Fruit fly (Drosophila melanogaster) whole organism, embryonic: ENCODE results near the gene CG12814.

Experiments
- CG1832 ChIP-seq: fragments of 200-800 bp; sonication (Bioruptor generic); optimal IDR thresholded peaks from 2 replicates; lab custom pipeline; 2017; ENCODE audit warnings: missing biosample characterization, mild to moderate bottlenecking, missing genetic modification characterization, inconsistent platforms
- Dek ChIP-seq: fragments of 200-800 bp; sonication (Bioruptor generic); optimal IDR thresholded peaks from 3 replicates; lab custom pipeline; 2019; ENCODE audit warnings: missing biosample characterization, mild to moderate bottlenecking, missing genetic modification characterization, moderate library complexity
- Dip2 ChIP-seq: fragments of 200-800 bp; sonication (Bioruptor generic); IDR thresholded peaks from 2 replicates; pipeline ENCODE4 v1.3.6; 2022; ENCODE audit warnings: missing biosample characterization, missing genetic modification characterization
- Gug ChIP-seq: fragments of 200-800 bp; sonication (Bioruptor generic); IDR thresholded peaks from 4 replicates; pipeline ENCODE4 v1.3.6; 2022; ENCODE audit warnings: missing biosample characterization, missing genetic modification characterization
- Xbp1 ChIP-seq: fragments of 200-800 bp; sonication (Bioruptor generic); optimal IDR thresholded peaks from 3 replicates; lab custom pipeline; 2016; ENCODE audit warnings: missing biosample characterization, mild to moderate bottlenecking, missing genetic modification characterization
- chm ChIP-seq: fragments of 200-800 bp; sonication (Bioruptor generic); IDR thresholded peaks from 2 replicates; pipeline ENCODE4 v1.3.6; 2022; ENCODE audit warnings: missing biosample characterization, missing genetic modification characterization
- en ChIP-seq: fragments of 200-800 bp; sonication (Bioruptor generic); optimal IDR thresholded peaks from 2 replicates; lab custom pipeline; 2016; ENCODE audit warnings: missing biosample characterization, missing genetic modification characterization
- mld ChIP-seq: fragments of 200-800 bp; sonication (Bioruptor generic); IDR thresholded peaks from 3 replicates; pipeline ENCODE4 v1.3.6; 2022; ENCODE audit warnings: missing biosample characterization, missing genetic modification characterization; ENCODE audit not compliant: partially characterized antibody
- pita ChIP-seq: fragments of 200-800 bp; sonication (Bioruptor generic); optimal IDR thresholded peaks from 2 replicates; lab custom pipeline; 2017; ENCODE audit warnings: missing biosample characterization, mild to moderate bottlenecking, missing genetic modification characterization
- sqz ChIP-seq: fragments of 200-800 bp; sonication (Bioruptor generic); optimal IDR thresholded peaks from 3 replicates; lab custom pipeline; 2018; ENCODE audit warnings: missing biosample characterization, mild to moderate bottlenecking, missing genetic modification characterization

DNA sequence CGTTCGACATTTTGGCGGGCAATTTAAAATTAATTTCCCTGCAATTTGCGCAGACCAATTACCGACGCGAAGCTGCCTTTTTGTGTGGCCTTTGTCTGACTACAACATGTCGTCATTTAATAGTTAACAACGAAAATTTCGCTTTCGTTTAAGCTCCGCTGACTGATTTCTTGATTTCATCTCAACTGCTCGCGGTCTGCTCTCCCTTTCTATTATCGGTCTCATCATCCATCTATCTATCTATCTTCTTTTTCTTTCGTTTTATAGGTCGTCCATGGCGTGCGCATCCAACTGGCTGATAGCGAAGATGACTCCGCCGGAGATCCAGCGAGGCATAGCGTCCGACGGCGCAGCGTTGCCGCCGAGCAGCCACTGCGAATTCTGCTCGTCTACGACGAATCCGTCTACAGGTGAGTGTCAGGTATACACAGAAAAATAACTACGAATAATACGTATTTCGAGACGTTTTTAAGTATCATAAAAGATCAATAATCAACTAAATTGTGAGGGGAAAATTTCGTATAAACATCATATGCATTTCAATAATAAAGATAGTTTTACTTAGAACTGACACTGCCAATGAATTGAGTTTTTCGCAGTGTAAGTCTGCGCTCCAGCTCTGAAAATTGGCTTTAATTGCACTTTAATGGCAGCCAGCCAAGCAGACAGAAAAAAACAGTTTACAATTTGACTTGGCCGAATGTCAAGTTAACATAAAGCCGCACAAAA lies 35.3 kb downstream of the CG12814 start:
- TF ChIP-seq en (GFP tag; lab: Kevin White, UChicago) (no peak), Dip2 (GFP tag; lab: Robert Waterston, UW) (no peak), sqz (no peak), Xbp1 (GFP tag; lab: Kevin White, UChicago) (peak; percentile 52), chm (GFP tag; lab: Robert Waterston, UW) (no peak), Dek (tag; lab: Kevin White, UChicago) (no peak), pita (GFP tag; lab: Kevin White, UChicago) (no peak), Gug (GFP tag; lab: Robert Waterston, UW) (no peak), CG1832 (GFP tag; lab: Kevin White, UChicago) (no peak), mld (GFP tag; lab: Robert Waterston, UW) (no peak)
